Fruit fly (Drosophila melanogaster) whole organism, embryonic: ENCODE measurements around the gene CG17625.
A peak's percentile ranks its signal among the peaks of the same experiment; 100 is the strongest.

Source experiments
- ATbp ChIP-seq: fragments of 200-800 bp; sonication (Bioruptor generic); optimal IDR thresholded peaks from 2 replicates; lab custom pipeline; 2017; ENCODE audit warnings: missing biosample characterization, mild to moderate bottlenecking, missing genetic modification characterization, missing genetic modification reagents
- Ada2b ChIP-seq: fragments of 200-800 bp; sonication (Bioruptor generic); IDR thresholded peaks from 2 replicates; pipeline ENCODE4 v1.3.6; 2022; ENCODE audit warnings: missing biosample characterization, missing genetic modification characterization
- Asciz ChIP-seq: fragments of 200-800 bp; sonication (Bioruptor generic); optimal IDR thresholded peaks from 2 replicates; lab custom pipeline; 2017; ENCODE audit warnings: missing biosample characterization, mild to moderate bottlenecking, missing genetic modification characterization, missing genetic modification reagents
- B-H1 ChIP-seq: fragments of 200-800 bp; sonication (Bioruptor generic); IDR thresholded peaks from 3 replicates; pipeline ENCODE4 v1.3.6; 2022; ENCODE audit warnings: missing biosample characterization, missing genetic modification characterization
- B-H2 ChIP-seq: fragments of 200-800 bp; sonication (Bioruptor generic); optimal IDR thresholded peaks from 2 replicates; lab custom pipeline; 2018; ENCODE audit warnings: missing biosample characterization, mild to moderate bottlenecking, missing genetic modification characterization
- CG10431 ChIP-seq: fragments of 200-800 bp; sonication (Bioruptor generic); optimal IDR thresholded peaks from 3 replicates; lab custom pipeline; 2018; ENCODE audit warnings: missing biosample characterization, mild to moderate bottlenecking, missing genetic modification characterization
- CG10654 ChIP-seq: fragments of 200-800 bp; sonication (Bioruptor generic); optimal IDR thresholded peaks from 2 replicates; lab custom pipeline; 2016; ENCODE audit warnings: missing biosample characterization, missing genetic modification characterization
- CG11085 ChIP-seq: fragments of 200-800 bp; sonication (Bioruptor generic); IDR thresholded peaks from 2 replicates; pipeline ENCODE4 v1.3.6; 2022; ENCODE audit warnings: missing biosample characterization, missing genetic modification characterization
- CG11093 ChIP-seq: fragments of 200-800 bp; sonication (Bioruptor generic); IDR thresholded peaks from 3 replicates; pipeline ENCODE4 v1.3.6; 2022; ENCODE audit warnings: missing biosample characterization, missing genetic modification characterization
- CG11247 ChIP-seq: fragments of 200-800 bp; sonication (Bioruptor generic); IDR thresholded peaks from 2 replicates; pipeline ENCODE4 v1.3.6; 2022; ENCODE audit warnings: missing biosample characterization, missing genetic modification characterization
- CG12104 ChIP-seq: fragments of 200-800 bp; sonication (Bioruptor generic); optimal IDR thresholded peaks from 3 replicates; lab custom pipeline; 2016; ENCODE audit warnings: missing biosample characterization, missing genetic modification characterization
- CG12155 ChIP-seq: fragments of 200-800 bp; sonication (Bioruptor generic); optimal IDR thresholded peaks from 3 replicates; lab custom pipeline; 2016; ENCODE audit warnings: missing biosample characterization, missing genetic modification characterization
- CG12219 ChIP-seq: fragments of 200-800 bp; sonication (Bioruptor generic); optimal IDR thresholded peaks from 3 replicates; lab custom pipeline; 2018; ENCODE audit warnings: missing biosample characterization, mild to moderate bottlenecking, missing genetic modification characterization
- CG12236 ChIP-seq: fragments of 200-800 bp; sonication (Bioruptor generic); optimal IDR thresholded peaks from 2 replicates; lab custom pipeline; 2016; ENCODE audit warnings: missing biosample characterization, missing genetic modification characterization
- CG12744 ChIP-seq: fragments of 200-800 bp; sonication (Bioruptor generic); optimal IDR thresholded peaks from 2 replicates; lab custom pipeline; 2016; ENCODE audit warnings: missing biosample characterization, missing genetic modification characterization
- CG13894 ChIP-seq: fragments of 200-800 bp; sonication (Bioruptor generic); optimal IDR thresholded peaks from 3 replicates; lab custom pipeline; 2018; ENCODE audit warnings: missing biosample characterization, mild to moderate bottlenecking, missing genetic modification characterization, moderate library complexity
- CG15011 ChIP-seq: fragments of 200-800 bp; sonication (Bioruptor generic); optimal IDR thresholded peaks from 3 replicates; lab custom pipeline; 2018; ENCODE audit warnings: missing biosample characterization, mild to moderate bottlenecking, missing genetic modification characterization
- CG2120 ChIP-seq: fragments of 200-800 bp; sonication (Bioruptor generic); optimal IDR thresholded peaks from 3 replicates; lab custom pipeline; 2016; ENCODE audit warnings: missing biosample characterization, missing genetic modification characterization
- CG2199 ChIP-seq: fragments of 200-800 bp; sonication (Bioruptor generic); IDR thresholded peaks from 3 replicates; pipeline ENCODE4 v1.3.6; 2022; ENCODE audit warnings: missing biosample characterization, missing genetic modification characterization
- CG30020 ChIP-seq: fragments of 200-800 bp; optimal IDR thresholded peaks from 2 replicates; lab custom pipeline; 2019; ENCODE audit warnings: missing biosample characterization, mild to moderate bottlenecking, missing genetic modification characterization, moderate library complexity
- CG30431 ChIP-seq: fragments of 200-800 bp; sonication (Bioruptor generic); optimal IDR thresholded peaks from 2 replicates; lab custom pipeline; 2017; ENCODE audit warnings: missing biosample characterization, missing genetic modification characterization
- CG31224 ChIP-seq: fragments of 200-800 bp; sonication (Bioruptor generic); IDR thresholded peaks from 2 replicates; pipeline ENCODE4 v1.3.6; 2022; ENCODE audit warnings: missing biosample characterization, missing genetic modification characterization
- CG3163 ChIP-seq: fragments of 200-800 bp; sonication (Bioruptor generic); optimal IDR thresholded peaks from 3 replicates; lab custom pipeline; 2016; ENCODE audit warnings: missing biosample characterization, missing genetic modification characterization
- CG32532 ChIP-seq: fragments of 200-800 bp; sonication (Bioruptor generic); IDR thresholded peaks from 2 replicates; pipeline ENCODE4 v1.3.6; 2022; ENCODE audit warnings: missing biosample characterization, missing genetic modification characterization
- CG3995 ChIP-seq: fragments of 200-800 bp; sonication (Bioruptor generic); optimal IDR thresholded peaks from 3 replicates; lab custom pipeline; 2016; ENCODE audit warnings: missing biosample characterization, missing genetic modification characterization
- CG6654 ChIP-seq: fragments of 200-800 bp; sonication (Bioruptor generic); optimal IDR thresholded peaks from 2 replicates; lab custom pipeline; 2017; ENCODE audit warnings: missing biosample characterization, mild to moderate bottlenecking, missing genetic modification characterization
- CG8281 ChIP-seq: fragments of 200-800 bp; sonication (Bioruptor generic); optimal IDR thresholded peaks from 2 replicates; lab custom pipeline; 2018; ENCODE audit warnings: missing biosample characterization, mild to moderate bottlenecking, missing genetic modification characterization, moderate library complexity
- CG8388 ChIP-seq: fragments of 200-800 bp; sonication (Bioruptor generic); optimal IDR thresholded peaks from 2 replicates; lab custom pipeline; 2019; ENCODE audit warnings: missing biosample characterization, mild to moderate bottlenecking, missing genetic modification characterization, moderate library complexity
- CG9215 ChIP-seq: fragments of 200-800 bp; sonication (Bioruptor generic); IDR thresholded peaks from 2 replicates; pipeline ENCODE4 v1.3.6; 2022; ENCODE audit warnings: missing biosample characterization, missing genetic modification characterization
- CG9609 ChIP-seq: fragments of 200-800 bp; sonication (Bioruptor generic); optimal IDR thresholded peaks from 3 replicates; lab custom pipeline; 2016; ENCODE audit warnings: missing biosample characterization, missing genetic modification characterization
- D19A ChIP-seq: fragments of 200-800 bp; optimal IDR thresholded peaks from 3 replicates; lab custom pipeline; 2019; ENCODE audit warnings: missing biosample characterization, mild to moderate bottlenecking, missing genetic modification characterization, moderate library complexity
- Dad ChIP-seq: fragments of 200-800 bp; sonication (Bioruptor generic); optimal IDR thresholded peaks from 3 replicates; lab custom pipeline; 2016; ENCODE audit warnings: missing biosample characterization, missing genetic modification characterization
- H15 ChIP-seq: fragments of 200-800 bp; sonication (Bioruptor generic); IDR thresholded peaks from 3 replicates; pipeline ENCODE4 v1.3.6; 2022; ENCODE audit warnings: missing biosample characterization, missing genetic modification characterization
- Hr39 ChIP-seq: fragments of >200 bp; optimal IDR thresholded peaks from 2 replicates; lab custom pipeline; 2017
- Lim3 ChIP-seq: fragments of 200-800 bp; sonication (Bioruptor generic); IDR thresholded peaks from 2 replicates; pipeline ENCODE4 v1.3.6; 2022; ENCODE audit warnings: missing biosample characterization, missing genetic modification characterization
- Myb ChIP-seq: fragments of 200-800 bp; sonication (Bioruptor generic); optimal IDR thresholded peaks from 2 replicates; lab custom pipeline; 2016; ENCODE audit warnings: missing biosample characterization, missing genetic modification characterization
- NFAT ChIP-seq: fragments of 200-800 bp; sonication (Bioruptor generic); IDR thresholded peaks from 2 replicates; pipeline ENCODE4 v1.3.6; 2022; ENCODE audit warnings: missing biosample characterization, missing genetic modification characterization
- Six4 ChIP-seq: fragments of 200-800 bp; sonication (Bioruptor generic); optimal IDR thresholded peaks from 2 replicates; lab custom pipeline; 2016; ENCODE audit warnings: missing biosample characterization, missing genetic modification characterization
- bcd ChIP-seq: fragments of 200-800 bp; sonication (Bioruptor generic); optimal IDR thresholded peaks from 2 replicates; lab custom pipeline; 2017; ENCODE audit warnings: missing biosample characterization, mild to moderate bottlenecking, missing genetic modification characterization
- br ChIP-seq: fragments of >200 bp; optimal IDR thresholded peaks from 2 replicates; lab custom pipeline; 2017
- gro ChIP-seq: fragments of 200-800 bp; sonication (Bioruptor generic); optimal IDR thresholded peaks from 2 replicates; lab custom pipeline; 2016; ENCODE audit warnings: missing biosample characterization, missing genetic modification characterization
- gsb ChIP-seq: fragments of 200-800 bp; sonication (Bioruptor generic); IDR thresholded peaks from 2 replicates; pipeline ENCODE4 v1.3.6; 2022; ENCODE audit warnings: missing biosample characterization, missing genetic modification characterization
- her ChIP-seq: fragments of 200-800 bp; sonication (Bioruptor generic); optimal IDR thresholded peaks from 2 replicates; lab custom pipeline; 2016; ENCODE audit warnings: missing biosample characterization, missing genetic modification characterization
- lbe ChIP-seq: fragments of 200-800 bp; sonication (Bioruptor generic); optimal IDR thresholded peaks from 2 replicates; lab custom pipeline; 2016; ENCODE audit warnings: missing biosample characterization, mild to moderate bottlenecking, missing genetic modification characterization
- lola ChIP-seq, 3 experiments: fragments of >200 bp in 2 of 3; fragments of 200-800 bp in 1 of 3; sonication (Bioruptor generic) in 1 of 3; optimal IDR thresholded peaks; 2 replicates each; lab custom pipeline; 2017 to 2019; ENCODE audit warnings: missing biosample characterization in 3 of 3, missing genetic modification characterization in 3 of 3, mild to moderate bottlenecking in 1 of 3, moderate library complexity in 1 of 3
- sqz ChIP-seq: fragments of 200-800 bp; sonication (Bioruptor generic); optimal IDR thresholded peaks from 3 replicates; lab custom pipeline; 2018; ENCODE audit warnings: missing biosample characterization, mild to moderate bottlenecking, missing genetic modification characterization
- sug ChIP-seq: fragments of 200-800 bp; optimal IDR thresholded peaks from 2 replicates; lab custom pipeline; 2019; ENCODE audit warnings: missing biosample characterization, mild to moderate bottlenecking, missing genetic modification characterization, moderate library complexity
- tap ChIP-seq: fragments of 200-800 bp; optimal IDR thresholded peaks from 3 replicates; lab custom pipeline; 2019; ENCODE audit warnings: missing biosample characterization, mild to moderate bottlenecking, missing genetic modification characterization, moderate library complexity
- tio ChIP-seq: fragments of 200-800 bp; sonication (Bioruptor generic); optimal IDR thresholded peaks from 2 replicates; lab custom pipeline; 2017; ENCODE audit warnings: missing biosample characterization, missing genetic modification characterization, inconsistent platforms
- tll ChIP-seq, 2 experiments: fragments of 200-800 bp in 1 of 2; fragments of >200 bp in 1 of 2; sonication (Bioruptor generic) in 1 of 2; optimal IDR thresholded peaks; 2 replicates each; lab custom pipeline; 2017 to 2019; ENCODE audit warnings: missing biosample characterization in 2 of 2, missing genetic modification characterization in 2 of 2, mild to moderate bottlenecking in 1 of 2, moderate library complexity in 1 of 2
- ttk ChIP-seq: fragments of 200-800 bp; sonication (Bioruptor generic); IDR thresholded peaks from 2 replicates; pipeline ENCODE4 v2.1.2; 2022; ENCODE audit warnings: missing biosample characterization, missing genetic modification characterization
- vnd ChIP-seq: fragments of 200-800 bp; sonication (Bioruptor generic); IDR thresholded peaks from 3 replicates; pipeline ENCODE4 v1.3.6; 2022; ENCODE audit warnings: missing biosample characterization, missing genetic modification characterization; ENCODE audit not compliant: partially characterized antibody

CG17625 gene

DNA sequence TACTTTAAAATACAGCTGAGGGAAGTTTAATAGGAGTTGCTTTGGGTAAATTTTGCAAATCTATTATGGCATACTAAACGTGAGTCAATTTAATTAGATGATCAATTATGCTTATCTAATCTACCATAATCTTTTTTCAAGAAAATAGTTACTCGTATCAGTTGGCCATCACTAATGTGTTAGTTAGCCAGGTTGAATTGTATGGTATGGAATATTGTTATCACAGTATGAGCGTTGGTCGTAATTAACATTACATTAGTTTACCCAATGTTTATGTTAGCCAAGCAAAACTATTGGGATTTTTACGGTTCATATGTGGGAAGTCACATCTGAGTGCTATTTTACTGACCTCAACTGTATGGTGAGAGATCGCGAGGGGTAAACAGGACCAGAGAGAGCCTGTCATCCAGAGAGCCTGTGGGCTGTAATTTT, 13.1 kb upstream of the CG17625 start (continued):
- TF ChIP-seq Six4 (GFP tag; lab: Kevin White, UChicago), result peak; percentile 61
- TF ChIP-seq gro (GFP tag; lab: Kevin White, UChicago), result peak; percentile 35
- TF ChIP-seq CG31224, result no peak
- TF ChIP-seq CG8388 (GFP tag; lab: Kevin White, UChicago), result peak; percentile 74
- TF ChIP-seq br, result no peak
- TF ChIP-seq CG11085 (GFP tag; lab: Robert Waterston, UW), result no peak
- no peak for TF ChIP-seq H15
- peak; percentile 53 for TF ChIP-seq sug (tag; lab: Kevin White, UChicago)
- TF ChIP-seq sqz, result peak; percentile 60
- peak; percentile 63 for TF ChIP-seq CG12155 (GFP tag; lab: Kevin White, UChicago)
- peak; percentile 52 for TF ChIP-seq bcd (GFP tag; lab: Kevin White, UChicago)
- TF ChIP-seq CG6654, result no peak
- TF ChIP-seq Lim3, result no peak
- peak; percentile 74 for TF ChIP-seq D19A (tag; lab: Kevin White, UChicago)
- 0 out of 3 replicates have a peak, but pooled peaks have one; percentile 50 for TF ChIP-seq CG11093 (GFP tag; lab: Robert Waterston, UW)
- peak; percentile 83 for TF ChIP-seq CG12236
- peak; percentile 41 for TF ChIP-seq her (GFP tag; lab: Kevin White, UChicago)
- no peak for TF ChIP-seq Hr39 (lab: Kevin White, UChicago)
- no peak for TF ChIP-seq NFAT
- peak; percentile 31 for TF ChIP-seq CG15011
- TF ChIP-seq CG3995 (GFP tag; lab: Kevin White, UChicago), result peak; percentile 18
- no peak for TF ChIP-seq CG13894 (tag; lab: Kevin White, UChicago)
- peak; percentile 49 for TF ChIP-seq CG12104 (GFP tag; lab: Kevin White, UChicago)
- TF ChIP-seq ATbp (GFP tag; lab: Kevin White, UChicago), result no peak
- TF ChIP-seq CG12219 (GFP tag; lab: Kevin White, UChicago), result peak; percentile 66
- TF ChIP-seq tll (GFP tag; optimal IDR thresholded peaks at IDR 0.05; lab: Kevin White, UChicago), result peak in 1 of 2 experiments; percentile 96
- TF ChIP-seq lola (GFP tag; optimal IDR thresholded peaks at IDR 0.05; lab: Kevin White, UChicago), result peak in 1 of 3 experiments; percentile 95
- TF ChIP-seq CG9609, result peak; percentile 65
- TF ChIP-seq CG2199 (GFP tag; lab: Robert Waterston, UW), result no peak
- TF ChIP-seq B-H1 (GFP tag; lab: Robert Waterston, UW), result no peak
- no peak for TF ChIP-seq gsb
- TF ChIP-seq CG11247 (GFP tag; lab: Robert Waterston, UW), result no peak
- TF ChIP-seq Dad, result peak; percentile 52
- TF ChIP-seq CG32532 (GFP tag; lab: Robert Waterston, UW), result no peak
- peak; percentile 30 for TF ChIP-seq CG8281 (tag; lab: Kevin White, UChicago)
- TF ChIP-seq CG30020 (tag; lab: Kevin White, UChicago), result peak; percentile 35
- peak; percentile 76 for TF ChIP-seq CG30431 (GFP tag; lab: Kevin White, UChicago)
- TF ChIP-seq ttk, result no peak
- TF ChIP-seq CG10431 (GFP tag; lab: Kevin White, UChicago), result no peak
- TF ChIP-seq Myb (GFP tag; lab: Kevin White, UChicago), result peak; percentile 58
- TF ChIP-seq CG10654 (GFP tag; lab: Kevin White, UChicago), result peak; percentile 53
- peak; percentile 42 for TF ChIP-seq Ada2b (GFP tag; lab: Robert Waterston, UW)
- no peak for TF ChIP-seq lbe (GFP tag; lab: Kevin White, UChicago)
- peak; percentile 61 for TF ChIP-seq CG2120
- TF ChIP-seq tio, result peak; percentile 85
- peak; percentile 55 for TF ChIP-seq CG3163 (GFP tag; lab: Kevin White, UChicago)
- peak; percentile 55 for TF ChIP-seq CG12744 (GFP tag; lab: Kevin White, UChicago)
- no peak for TF ChIP-seq vnd (GFP tag; lab: Robert Waterston, UW)
- no peak for TF ChIP-seq B-H2 (GFP tag; lab: Kevin White, UChicago)
- peak; percentile 44 for TF ChIP-seq Asciz (GFP tag; lab: Kevin White, UChicago)
- TF ChIP-seq tap (tag; lab: Kevin White, UChicago), result peak; percentile 55
- peak; percentile 37; the same call in 1 of the 2 replicates for TF ChIP-seq CG9215 (GFP tag; lab: Robert Waterston, UW)
